Worm (Caenorhabditis elegans) whole organism, late embryonic: Measurements from ENCODE around the gene F42G4.7.

Experiments used
- ceh-31 ChIP-seq: sonication (generic microtip); optimal IDR thresholded peaks from 2 replicates; lab custom pipeline; 2016; ENCODE audit warnings: missing genetic modification characterization, missing compliant biosample characterization
- ceh-9 ChIP-seq: sonication (generic microtip); optimal IDR thresholded peaks from 2 replicates; lab custom pipeline; 2016; ENCODE audit warnings: mild to moderate bottlenecking, missing genetic modification characterization, inconsistent platforms, missing compliant biosample characterization
- dmd-4 ChIP-seq: sonication (generic microtip); optimal IDR thresholded peaks from 2 replicates; lab custom pipeline; 2016; ENCODE audit warnings: borderline replicate concordance, missing genetic modification characterization, missing compliant biosample characterization
- madf-2 ChIP-seq: sonication (generic microtip); optimal IDR thresholded peaks from 2 replicates; lab custom pipeline; 2017; ENCODE audit warnings: missing genetic modification characterization, missing compliant biosample characterization
- pax-1 ChIP-seq: fragments of 150-350 bp; optimal IDR thresholded peaks from 2 replicates; lab custom pipeline; 2014; ENCODE audit warnings: missing biosample characterization, missing genetic modification characterization
- pha-4 ChIP-seq: fragments of 150-350 bp; optimal IDR thresholded peaks from 2 replicates; lab custom pipeline; 2018; ENCODE audit warnings: missing biosample characterization, missing genetic modification reagents, missing genetic modification characterization
- pros-1 ChIP-seq: fragments of 150-350 bp; optimal IDR thresholded peaks from 2 replicates; lab custom pipeline; 2014; ENCODE audit warnings: missing biosample characterization, missing genetic modification reagents, missing genetic modification characterization
- rnt-1 ChIP-seq: sonication (generic microtip); optimal IDR thresholded peaks from 2 replicates; lab custom pipeline; 2016; ENCODE audit warnings: missing genetic modification characterization, missing compliant biosample characterization
- ttx-3 ChIP-seq: sonication (generic microtip); optimal IDR thresholded peaks from 2 replicates; lab custom pipeline; 2016; ENCODE audit warnings: missing genetic modification reagents, missing genetic modification characterization, missing compliant biosample characterization
- unc-42 ChIP-seq: sonication (generic microtip); optimal IDR thresholded peaks from 2 replicates; lab custom pipeline; 2016; ENCODE audit warnings: missing genotype, missing genetic modification characterization, missing compliant biosample characterization

DNA sequence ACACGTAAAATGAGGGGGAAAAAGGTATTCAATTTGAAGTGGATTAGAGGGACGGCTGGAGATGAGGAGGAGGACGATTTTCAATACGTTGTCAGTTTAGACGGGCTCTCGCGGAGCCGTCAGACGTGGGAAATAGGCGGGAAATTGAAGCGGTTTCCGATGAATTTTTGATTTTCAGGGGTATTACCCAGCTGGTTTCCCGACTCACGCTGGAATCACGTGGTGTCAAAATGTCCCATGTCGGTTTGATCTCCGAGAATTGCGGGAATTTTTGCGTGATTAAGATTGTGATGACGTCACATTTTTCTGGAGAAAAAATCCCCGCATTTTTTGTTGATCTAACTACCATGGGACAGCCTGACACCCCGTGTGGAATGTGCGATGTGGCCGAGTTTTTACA, 34.4 kb downstream of the F42G4.7 start:
- TF ChIP-seq pha-4 (tag; lab: Kevin White, UChicago) (no peak), madf-2 (tag; lab: Kevin White, UChicago) (no peak), rnt-1 (tag; lab: Kevin White, UChicago) (no peak), unc-42 (tag; lab: Kevin White, UChicago) (peak; percentile 14), ttx-3 (tag; lab: Kevin White, UChicago) (no peak), ceh-9 (tag; lab: Kevin White, UChicago) (no peak), pax-1 (tag; lab: Kevin White, UChicago) (no peak), dmd-4 (tag; lab: Kevin White, UChicago) (no peak), pros-1 (tag; lab: Kevin White, UChicago) (no peak), ceh-31 (tag; lab: Kevin White, UChicago) (peak; percentile 52)
